Worm (Caenorhabditis elegans) whole organism, young adult: ENCODE data around the gene cht-3.

Experiments used
- B0261.1 ChIP-seq: sonication (generic microtip); optimal IDR thresholded peaks from 2 replicates; lab custom pipeline; 2016; ENCODE audit warnings: mild to moderate bottlenecking, missing genetic modification characterization, moderate library complexity, missing compliant biosample characterization
- B0336.3 ChIP-seq: fragments of 200-800 bp; sonication (Bioruptor generic); IDR thresholded peaks from 2 replicates; pipeline ENCODE4 v1.3.6; 2022; ENCODE audit warnings: missing genetic modification characterization, missing compliant biosample characterization
- C06A6.2 ChIP-seq: fragments of 200-800 bp; sonication (Bioruptor generic); conservative IDR thresholded peaks from 2 replicates; pipeline ENCODE4 v1.3.6; 2022; ENCODE audit warnings: missing genetic modification characterization, missing compliant biosample characterization
- F37B4.10 ChIP-seq: fragments of 200-800 bp; sonication (Bioruptor generic); IDR thresholded peaks from 2 replicates; pipeline ENCODE4 v1.3.6; 2022; ENCODE audit warnings: missing genetic modification characterization, missing compliant biosample characterization
- T26A5.8 ChIP-seq: sonication (generic microtip); optimal IDR thresholded peaks from 2 replicates; lab custom pipeline; 2016; ENCODE audit warnings: missing genetic modification characterization, missing compliant biosample characterization
- ama-1 ChIP-seq, 3 experiments: fragments of 150-350 bp in 1 of 3; sonication (generic microtip) in 2 of 3; optimal IDR thresholded peaks; 2 replicates each; lab custom pipeline; 2014 to 2018; ENCODE audit warnings: missing biosample characterization in 2 of 3, missing genetic modification characterization in 2 of 3, missing genetic modification reagents in 2 of 3
- lin-35 ChIP-seq, 3 experiments: fragments of 150-350 bp in 2 of 3; sonication (generic microtip) in 1 of 3; optimal IDR thresholded peaks; 2 replicates each; lab custom pipeline; 2014 to 2018; ENCODE audit warnings: missing biosample characterization in 3 of 3, missing genetic modification characterization in 3 of 3, missing genetic modification reagents in 3 of 3
- pha-4 ChIP-seq: fragments of 150-350 bp; sonication (generic microtip); optimal IDR thresholded peaks from 2 replicates; lab custom pipeline; 2014; ENCODE audit warnings: missing biosample characterization, missing genetic modification reagents, missing genetic modification characterization
- snpc-1.1 ChIP-seq: sonication (generic microtip); optimal IDR thresholded peaks from 2 replicates; lab custom pipeline; 2017; ENCODE audit warnings: missing genetic modification characterization, mild to moderate bottlenecking, missing compliant biosample characterization, antibody characterized with exemption, moderate library complexity, missing genotype, missing genetic modification reagents; ENCODE audit not compliant: insufficient read depth
- snpc-4 ChIP-seq, 5 experiments: fragments of 150-350 bp in 1 of 5; sonication (generic microtip) in 4 of 5; optimal IDR thresholded peaks; 2 replicates each; lab custom pipeline; 2014 to 2018; ENCODE audit warnings: missing genetic modification characterization in 5 of 5, missing biosample characterization in 3 of 5, antibody characterized with exemption in 2 of 5, mild to moderate bottlenecking in 2 of 5, missing compliant biosample characterization in 2 of 5, missing genotype in 2 of 5, moderate library complexity in 2 of 5, missing genetic modification reagents in 1 of 5
- unc-130 ChIP-seq: sonication (generic microtip); optimal IDR thresholded peaks from 2 replicates; lab custom pipeline; 2016; ENCODE audit warnings: missing genetic modification reagents, missing genetic modification characterization, missing compliant biosample characterization
- unc-62 ChIP-seq: fragments of 150-350 bp; optimal IDR thresholded peaks from 2 replicates; lab custom pipeline; 2014; ENCODE audit warnings: missing biosample characterization, missing genetic modification reagents, missing genetic modification characterization
- ztf-25 ChIP-seq: fragments of 200-800 bp; sonication (Bioruptor generic); IDR thresholded peaks from 2 replicates; pipeline ENCODE4 v1.3.6; 2022; ENCODE audit warnings: missing genetic modification reagents, missing genetic modification characterization, missing compliant biosample characterization

DNA sequence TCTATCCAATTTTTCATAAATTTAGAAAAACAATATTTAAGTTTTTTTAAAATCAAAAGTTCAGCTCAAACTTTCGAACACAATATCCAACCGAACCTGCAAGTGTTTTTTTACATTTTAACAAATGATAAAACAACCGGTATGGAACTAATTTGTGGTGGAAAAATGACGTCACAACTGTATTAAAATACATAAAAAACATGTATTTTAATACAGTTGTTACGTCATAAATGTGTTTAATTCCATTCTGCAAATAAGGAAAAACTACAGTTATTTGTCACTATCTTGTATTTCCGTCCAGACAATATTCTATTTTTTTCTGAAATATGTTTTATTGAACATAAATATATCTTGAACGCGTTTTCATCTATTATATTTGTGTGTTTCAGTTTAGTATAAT lies 8.8 kb downstream of the cht-3 start:
- TF ChIP-seq T26A5.8 (no peak), snpc-1.1 (no peak), ztf-25 (GFP tag; lab: Robert Waterston, UW) (no peak), F37B4.10 (GFP tag; lab: Robert Waterston, UW) (no peak), snpc-4 (GFP tag; optimal IDR thresholded peaks at IDR 0.05; lab: Kevin White, UChicago) (no peak), snpc-4 (tag; optimal IDR thresholded peaks at IDR 0.05; lab: Kevin White, UChicago) (no peak), C06A6.2 (GFP tag; lab: Robert Waterston, UW) (no peak), ama-1 (optimal IDR thresholded peaks at IDR 0.05; lab: Kevin White, UChicago) (no peak), ama-1 (GFP tag; optimal IDR thresholded peaks at IDR 0.05; lab: Kevin White, UChicago) (no peak), unc-62 (GFP tag; lab: Kevin White, UChicago) (no peak), unc-130 (GFP tag; lab: Kevin White, UChicago) (no peak), B0336.3 (GFP tag; lab: Robert Waterston, UW) (no peak), B0261.1 (tag; lab: Kevin White, UChicago) (no peak), pha-4 (tag; lab: Kevin White, UChicago) (no peak), lin-35 (GFP tag; optimal IDR thresholded peaks at IDR 0.05; lab: Kevin White, UChicago) (no peak)
